Fruit fly (Drosophila melanogaster) whole organism, larva: ENCODE measurements around the gene CG3436.

Source experiments
- noc ChIP-seq: fragments of 200-800 bp; sonication (Bioruptor generic); optimal IDR thresholded peaks from 3 replicates; lab custom pipeline; 2019; ENCODE audit warnings: missing biosample characterization, mild to moderate bottlenecking, missing genetic modification characterization, moderate library complexity

The CG3436 gene

dm6 chr2L:153142-153541, 2.7 kb upstream of the CG3436 start, which contains the start of gene CG42399:
CG42399 (minus strand) TSS chr2L:153300.
- no peak for TF ChIP-seq noc (tag; lab: Kevin White, UChicago)

DNA sequence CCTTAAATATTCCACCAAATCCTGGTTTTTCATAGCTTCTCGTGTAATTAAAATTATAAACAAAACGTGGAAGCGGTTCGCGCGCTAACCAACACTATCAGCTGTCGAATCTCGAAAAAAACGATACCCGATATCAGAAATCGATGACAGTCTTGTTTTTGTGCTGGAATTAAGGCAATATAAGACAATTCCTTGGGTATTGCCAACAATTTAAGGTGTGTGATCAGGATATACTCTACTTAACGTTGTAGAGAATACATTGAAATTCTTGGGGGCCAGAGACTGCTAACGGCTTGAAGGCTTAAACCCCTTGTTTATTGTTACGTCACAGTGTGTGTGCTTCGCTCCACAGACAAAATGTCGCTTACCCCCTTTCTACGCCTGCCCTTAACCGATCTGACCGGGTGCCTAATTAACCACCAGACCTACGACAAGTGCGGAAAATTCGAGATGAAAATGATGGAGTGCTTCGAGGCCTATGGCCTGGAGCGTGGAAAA, 565 bp upstream of the CG3436 start, which contains the start of gene Pus10:
Gene Pus10 (minus strand): TSS at position 91 of the 498 bp plus-strand sequence.
- TF ChIP-seq noc (tag; lab: Kevin White, UChicago): no peak

- peak; percentile 50 for TF ChIP-seq noc (tag; lab: Kevin White, UChicago)
Observed at dm6 chr2L:158649-159257, 2.9 kb downstream of the CG3436 start, which contains the start of the genes CG33635 and spen. CG33635 (minus strand) TSS chr2L:158664. spen (plus strand) TSS chr2L:159032.

DNA sequence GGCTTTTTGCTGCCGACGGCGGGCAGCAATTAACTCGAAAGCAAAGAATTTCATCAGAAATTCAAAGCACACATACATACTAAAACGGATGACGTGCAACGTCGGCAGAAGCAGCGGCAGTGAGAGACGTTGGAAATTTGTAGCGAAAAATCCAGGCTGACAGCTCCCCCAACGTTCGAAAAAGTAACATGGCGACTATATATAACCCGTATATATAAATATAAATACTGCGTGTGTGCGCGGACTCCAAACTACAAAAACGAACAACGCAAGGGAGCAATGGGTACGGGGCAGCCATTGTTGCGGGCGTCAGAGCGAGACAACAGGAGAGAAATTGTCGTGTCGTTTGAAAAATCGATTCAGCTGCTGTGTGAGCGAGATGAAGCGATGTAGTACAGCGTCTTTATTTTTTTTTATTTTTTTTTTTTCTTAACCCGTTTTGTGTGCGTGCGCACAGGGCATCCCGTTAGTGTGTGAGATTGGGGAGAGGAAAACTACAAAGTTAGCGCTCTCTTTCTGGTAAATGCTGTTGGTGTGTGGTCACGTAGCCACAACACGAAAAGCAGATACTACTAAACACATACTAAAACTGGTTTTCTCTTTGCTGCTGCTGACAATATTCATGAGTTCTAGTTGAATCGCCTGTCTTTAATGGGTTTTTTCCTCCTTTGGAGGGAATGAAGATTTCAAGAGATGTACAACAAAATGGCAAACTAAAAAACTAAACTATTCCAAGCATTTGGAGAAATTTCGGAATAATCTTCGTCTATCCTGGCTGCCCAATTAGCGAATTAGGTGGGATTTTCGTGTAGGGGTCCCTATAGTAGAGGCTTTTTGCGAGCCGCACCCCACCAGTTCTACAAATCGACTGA, 5.0 kb downstream of the CG3436 start:
- TF ChIP-seq noc (tag; lab: Kevin White, UChicago): peak; percentile 77

DNA sequence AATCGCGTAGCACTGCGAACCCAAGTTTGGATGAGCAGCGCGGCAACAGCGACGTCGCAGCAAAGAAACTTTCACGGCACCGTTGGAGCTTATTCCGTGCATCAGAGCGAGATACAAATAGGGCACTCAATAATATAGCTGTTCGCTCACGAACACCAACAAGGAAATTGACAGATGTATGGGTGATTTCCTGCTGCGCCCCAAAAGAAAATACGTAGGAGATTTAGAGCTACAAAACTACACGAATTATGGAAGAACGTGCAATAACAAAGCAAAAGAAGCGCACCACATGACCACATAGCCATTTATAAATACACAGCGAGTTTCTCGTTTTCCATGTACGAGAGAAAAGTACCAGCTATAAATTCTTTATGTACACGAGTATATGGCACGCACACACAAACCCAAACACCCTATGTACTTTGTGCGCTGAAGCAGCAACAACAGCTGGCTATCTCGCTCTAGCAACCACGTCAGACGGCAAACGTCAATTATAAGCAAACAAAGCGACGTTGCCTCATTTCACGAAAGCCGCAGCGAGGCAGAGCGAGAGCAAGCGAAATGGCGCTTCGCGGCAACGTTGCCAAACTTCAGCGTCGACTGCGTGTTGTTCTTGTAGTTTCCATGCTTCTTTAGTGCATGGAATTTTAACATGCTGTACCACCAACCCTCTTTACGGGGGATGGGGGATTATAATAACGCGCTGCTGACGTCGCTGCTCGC, 5.8 kb downstream of the CG3436 start:
- TF ChIP-seq noc (tag; lab: Kevin White, UChicago): peak; percentile 39

DNA sequence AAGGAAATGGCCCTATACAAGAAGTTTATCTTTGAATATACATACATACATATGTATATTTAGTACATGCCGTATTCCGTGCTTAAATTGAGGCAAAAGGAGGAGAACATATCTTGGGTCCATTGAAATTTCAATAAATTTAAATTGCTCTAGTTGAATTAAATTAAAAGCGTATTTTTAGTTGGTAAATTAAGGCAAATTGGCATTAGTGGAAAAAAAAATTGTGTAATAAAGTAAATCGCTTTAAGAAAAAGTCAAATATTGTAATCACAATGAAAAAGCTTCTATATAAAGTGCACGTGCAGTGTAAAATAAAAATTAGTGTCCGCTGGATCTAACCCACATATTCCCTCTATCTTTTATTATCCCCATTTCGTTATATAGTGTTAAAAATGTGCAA, 6.4 kb downstream of the CG3436 start:
- TF ChIP-seq noc (tag; lab: Kevin White, UChicago): no peak

- TF ChIP-seq noc (tag; lab: Kevin White, UChicago): peak; percentile 12
Observed at dm6 chr2L:163229-163628, 7.4 kb downstream of the CG3436 start.

DNA sequence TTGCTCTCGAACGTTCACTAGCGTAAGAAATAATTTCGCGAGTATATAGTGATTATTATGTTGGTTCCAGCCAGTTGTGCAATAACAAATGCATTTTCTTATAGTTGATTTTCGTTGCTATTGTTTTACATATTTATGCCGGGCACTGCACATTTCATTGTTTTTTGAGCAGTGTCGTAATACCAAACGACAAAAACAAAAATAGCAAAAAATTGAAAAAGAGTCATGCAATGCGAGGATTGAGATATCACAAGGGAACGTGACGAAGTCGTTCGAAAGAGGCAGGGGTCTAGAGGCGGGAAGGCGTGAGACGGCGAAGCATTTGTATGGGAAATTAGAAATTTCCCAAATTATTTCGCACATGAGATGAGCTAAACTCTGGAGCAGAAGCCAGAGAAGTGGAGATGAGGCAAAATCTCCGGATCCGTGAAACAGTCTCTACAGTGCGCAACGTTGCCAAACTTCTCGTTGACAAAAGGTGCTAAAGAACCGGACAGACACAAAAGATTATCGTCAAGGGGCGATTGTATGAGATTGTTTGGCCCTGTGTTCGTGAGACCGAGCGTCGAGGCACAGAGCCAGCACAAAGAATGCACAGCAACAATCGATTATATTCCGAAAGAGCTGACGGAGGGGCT, 9.5 kb downstream of the CG3436 start:
- no peak for TF ChIP-seq noc (tag; lab: Kevin White, UChicago)

dm6 chr2L:166115-167069, 10.6 kb downstream of the CG3436 start:
- peak; percentile 93 for TF ChIP-seq noc (tag; lab: Kevin White, UChicago)

DNA sequence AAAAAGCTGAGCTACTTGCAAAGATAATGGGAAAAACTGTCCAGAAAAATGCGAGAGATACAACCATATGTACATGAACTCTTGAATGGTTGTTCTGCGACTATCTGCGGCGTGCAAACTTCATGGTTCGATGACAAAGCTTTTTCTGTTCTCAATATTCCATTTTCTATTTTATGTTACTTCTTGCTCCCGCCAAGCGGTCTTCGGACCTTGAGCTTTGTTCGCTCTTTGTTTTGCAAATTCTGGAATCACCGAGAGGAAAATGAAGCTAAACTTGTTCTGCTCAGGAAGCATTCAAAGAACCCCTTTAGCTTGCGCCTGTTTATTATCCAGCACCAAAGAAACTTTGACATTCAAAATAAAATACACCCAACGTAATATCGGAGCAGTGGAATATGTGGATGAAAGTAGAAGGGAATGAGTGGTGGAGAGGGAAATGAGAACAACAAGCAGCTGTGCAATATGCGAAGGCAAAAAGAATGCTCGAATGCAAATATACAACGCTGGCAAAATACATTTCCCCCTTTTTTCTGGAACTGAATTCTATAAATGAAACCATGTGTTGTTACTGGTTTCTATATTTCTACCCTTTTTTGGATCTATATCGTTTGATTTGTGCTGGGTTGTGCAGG, 12.6 kb downstream of the CG3436 start:
- no peak for TF ChIP-seq noc (tag; lab: Kevin White, UChicago)

DNA sequence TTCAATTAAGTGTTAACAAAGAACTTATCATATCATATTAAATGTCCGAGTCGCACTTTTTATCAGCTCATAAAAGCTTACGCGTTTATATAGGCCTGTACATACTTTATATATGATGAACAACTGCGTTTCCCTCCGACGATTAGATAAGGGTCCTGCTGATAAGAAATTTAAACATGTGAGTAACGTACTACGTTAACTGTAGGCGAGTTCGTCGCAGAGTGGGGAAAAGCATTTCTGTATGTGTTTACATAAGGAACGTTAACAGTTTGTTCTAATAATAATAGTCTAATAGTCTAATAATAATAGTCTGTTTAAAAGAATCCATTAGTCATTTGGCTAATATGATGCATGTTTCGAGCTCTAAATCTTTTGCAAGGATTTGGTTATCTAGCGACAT, 14.6 kb downstream of the CG3436 start:
- TF ChIP-seq noc (tag; lab: Kevin White, UChicago): peak; percentile 27

- TF ChIP-seq noc (tag; lab: Kevin White, UChicago): no peak
Observed at dm6 chr2L:171499-172250, 15.8 kb downstream of the CG3436 start.

- TF ChIP-seq noc (tag; lab: Kevin White, UChicago): no peak
Observed at dm6 chr2L:175727-176126, 19.9 kb downstream of the CG3436 start.
